Worm (Caenorhabditis elegans) whole organism, midembryonic: ENCODE results near the gene Y62H9A.7.

Experiments used
- T22C8.4 ChIP-seq: fragments of 200-800 bp; sonication (Bioruptor generic); IDR thresholded peaks from 2 replicates; pipeline ENCODE4 v1.3.6; 2022; ENCODE audit warnings: missing genetic modification characterization, missing compliant biosample characterization
- cog-1 ChIP-seq: sonication (generic microtip); optimal IDR thresholded peaks from 2 replicates; lab custom pipeline; 2016; ENCODE audit warnings: missing genetic modification characterization, missing compliant biosample characterization
- flt-1 ChIP-seq: fragments of 200-800 bp; sonication (Bioruptor generic); IDR thresholded peaks from 2 replicates; pipeline ENCODE4 v1.3.6; 2022; ENCODE audit warnings: missing genetic modification characterization, missing compliant biosample characterization
- klf-2 ChIP-seq: fragments of 200-800 bp; sonication (Bioruptor generic); conservative IDR thresholded peaks from 2 replicates; pipeline ENCODE4 v1.3.6; 2022; ENCODE audit warnings: missing genetic modification reagents, missing genetic modification characterization, missing compliant biosample characterization
- med-1 ChIP-seq: sonication (generic microtip); optimal IDR thresholded peaks from 2 replicates; lab custom pipeline; 2017; ENCODE audit warnings: missing genetic modification characterization, mild to moderate bottlenecking, missing compliant biosample characterization, antibody characterized with exemption, missing genetic modification reagents; ENCODE audit not compliant: insufficient read depth
- ref-1 ChIP-seq: fragments of 200-800 bp; sonication (Bioruptor generic); conservative IDR thresholded peaks from 2 replicates; pipeline ENCODE4 v1.3.6; 2022; ENCODE audit warnings: missing genetic modification reagents, missing genetic modification characterization, missing compliant biosample characterization
- tab-1 ChIP-seq: fragments of 200-800 bp; sonication (Bioruptor generic); IDR thresholded peaks from 2 replicates; pipeline ENCODE4 v1.3.6; 2022; ENCODE audit warnings: missing genetic modification characterization, missing compliant biosample characterization
- ztf-23 ChIP-seq: fragments of 200-800 bp; sonication (Bioruptor generic); IDR thresholded peaks from 2 replicates; pipeline ENCODE4 v1.3.6; 2022; ENCODE audit warnings: missing genetic modification reagents, missing genetic modification characterization, missing compliant biosample characterization
- ztf-29 ChIP-seq: fragments of 200-800 bp; sonication (Bioruptor generic); IDR thresholded peaks from 2 replicates; pipeline ENCODE4 v1.3.6; 2022; ENCODE audit warnings: missing genetic modification reagents, missing genetic modification characterization, missing compliant biosample characterization

Gene Y62H9A.7

DNA sequence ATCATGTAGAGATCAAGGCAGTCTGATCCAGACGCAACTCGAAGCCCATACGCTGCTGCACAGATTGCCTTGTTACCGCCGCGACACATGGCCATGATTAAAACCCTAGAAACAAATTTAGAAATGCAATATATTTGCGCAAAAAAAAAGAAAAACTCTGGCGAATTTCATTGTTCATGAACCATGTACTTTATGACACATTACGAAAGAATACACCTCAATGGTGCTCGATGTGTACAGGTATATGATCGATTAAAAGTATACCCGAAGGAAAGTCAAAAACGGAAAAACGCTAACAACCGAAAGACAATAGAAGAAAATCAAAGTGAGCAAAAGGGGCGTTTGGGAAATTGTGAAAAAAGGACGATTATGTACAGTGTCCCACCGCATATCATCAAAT lies 6.9 kb upstream of the Y62H9A.7 start, which contains the start of gene Y62H9A.8:
Y62H9A.8 (minus strand) TSS at position 101 of the 400 bp plus-strand sequence.
- no peak for TF ChIP-seq klf-2 (GFP tag; lab: Robert Waterston, UW)
- no peak for TF ChIP-seq tab-1 (GFP tag; lab: Robert Waterston, UW)
- TF ChIP-seq ztf-23 (GFP tag; lab: Robert Waterston, UW) = no peak
- no peak for TF ChIP-seq flt-1 (GFP tag; lab: Robert Waterston, UW)
- TF ChIP-seq ref-1 (GFP tag; lab: Robert Waterston, UW) = no peak
- no peak for TF ChIP-seq ztf-29
- TF ChIP-seq med-1 (GFP tag; lab: Kevin White, UChicago) = no peak
- no peak for TF ChIP-seq T22C8.4 (GFP tag; lab: Robert Waterston, UW)
- TF ChIP-seq cog-1 (tag; lab: Kevin White, UChicago) = no peak

- TF ChIP-seq klf-2 (GFP tag; lab: Robert Waterston, UW) = no peak
- no peak for TF ChIP-seq tab-1 (GFP tag; lab: Robert Waterston, UW)
- no peak for TF ChIP-seq flt-1 (GFP tag; lab: Robert Waterston, UW)
- no peak for TF ChIP-seq ztf-29
- no peak for TF ChIP-seq med-1 (GFP tag; lab: Kevin White, UChicago)
- TF ChIP-seq cog-1 (tag; lab: Kevin White, UChicago) = no peak
- no peak for TF ChIP-seq ztf-23 (GFP tag; lab: Robert Waterston, UW)
- TF ChIP-seq ref-1 (GFP tag; lab: Robert Waterston, UW) = no peak
- no peak for TF ChIP-seq T22C8.4 (GFP tag; lab: Robert Waterston, UW)
Measured at ce11 chrX:11882800-11883199, 2.7 kb downstream of the Y62H9A.7 start, which contains the start of the genes Y62H9A.5 and ule-5. Y62H9A.5 (minus strand) TSS chrX:11882900. ule-5 (plus strand) TSS chrX:11883127.

DNA sequence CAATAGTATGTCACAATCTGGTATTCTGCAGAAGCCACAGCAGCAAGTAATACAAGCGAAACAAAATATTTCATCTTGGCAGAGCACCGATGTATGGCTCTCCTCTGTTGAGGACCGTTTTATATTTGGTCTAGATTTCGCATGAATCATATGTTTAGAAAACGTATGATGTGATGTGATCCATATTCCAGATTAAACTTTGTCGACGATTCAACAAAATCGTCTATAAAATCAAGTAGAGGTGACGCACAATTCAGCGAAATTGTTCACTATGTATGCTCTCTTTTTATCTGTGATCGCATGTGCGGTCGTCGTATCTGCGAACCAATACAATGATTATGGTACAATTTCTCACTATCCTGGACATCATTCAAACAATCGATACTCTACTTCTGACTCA lies 5.6 kb downstream of the Y62H9A.7 start, which contains the start of the genes Y62H9A.3 and Y62H9A.4:
Y62H9A.3 (minus strand) TSS at position 101 of the 400 bp plus-strand sequence.
Y62H9A.4 (plus strand) TSS at position 256 of the 400 bp plus-strand sequence.
- TF ChIP-seq med-1 (GFP tag; lab: Kevin White, UChicago) (no peak), klf-2 (GFP tag; lab: Robert Waterston, UW) (no peak), cog-1 (tag; lab: Kevin White, UChicago) (no peak), ztf-23 (GFP tag; lab: Robert Waterston, UW) (no peak), T22C8.4 (GFP tag; lab: Robert Waterston, UW) (no peak), flt-1 (GFP tag; lab: Robert Waterston, UW) (no peak), tab-1 (GFP tag; lab: Robert Waterston, UW) (no peak), ztf-29 (no peak)

- TF ChIP-seq T22C8.4 (GFP tag; lab: Robert Waterston, UW) (no peak), med-1 (GFP tag; lab: Kevin White, UChicago) (no peak), ref-1 (GFP tag; lab: Robert Waterston, UW) (no peak), tab-1 (GFP tag; lab: Robert Waterston, UW) (no peak), klf-2 (GFP tag; lab: Robert Waterston, UW) (no peak), cog-1 (tag; lab: Kevin White, UChicago) (no peak), ztf-23 (GFP tag; lab: Robert Waterston, UW) (no peak), flt-1 (GFP tag; lab: Robert Waterston, UW) (no peak)
Measured at ce11 chrX:11878109-11878508, 7.4 kb downstream of the Y62H9A.7 start, which contains the start of gene Y62H9A.2. Y62H9A.2 (minus strand) TSS chrX:11878209.

- TF ChIP-seq flt-1 (GFP tag; lab: Robert Waterston, UW) (no peak), ref-1 (GFP tag; lab: Robert Waterston, UW) (no peak), ztf-29 (no peak), cog-1 (tag; lab: Kevin White, UChicago) (no peak), med-1 (GFP tag; lab: Kevin White, UChicago) (no peak), tab-1 (GFP tag; lab: Robert Waterston, UW) (no peak), klf-2 (GFP tag; lab: Robert Waterston, UW) (no peak), T22C8.4 (GFP tag; lab: Robert Waterston, UW) (no peak)
Measured at ce11 chrX:11875260-11875659, 10.2 kb downstream of the Y62H9A.7 start, which contains the start of gene Y62H9A.1. Y62H9A.1 (plus strand) TSS chrX:11875541.

ce11 chrX:11872210-11872609 lies 13.3 kb downstream of the Y62H9A.7 start:
- TF ChIP-seq T22C8.4 (GFP tag; lab: Robert Waterston, UW) = no peak
- no peak for TF ChIP-seq ref-1 (GFP tag; lab: Robert Waterston, UW)
- TF ChIP-seq klf-2 (GFP tag; lab: Robert Waterston, UW) = no peak
- no peak for TF ChIP-seq ztf-23 (GFP tag; lab: Robert Waterston, UW)
- no peak for TF ChIP-seq cog-1 (tag; lab: Kevin White, UChicago)
- no peak for TF ChIP-seq flt-1 (GFP tag; lab: Robert Waterston, UW)
- TF ChIP-seq ztf-29 = no peak
- TF ChIP-seq med-1 (GFP tag; lab: Kevin White, UChicago) = no peak
- TF ChIP-seq tab-1 (GFP tag; lab: Robert Waterston, UW) = no peak

DNA sequence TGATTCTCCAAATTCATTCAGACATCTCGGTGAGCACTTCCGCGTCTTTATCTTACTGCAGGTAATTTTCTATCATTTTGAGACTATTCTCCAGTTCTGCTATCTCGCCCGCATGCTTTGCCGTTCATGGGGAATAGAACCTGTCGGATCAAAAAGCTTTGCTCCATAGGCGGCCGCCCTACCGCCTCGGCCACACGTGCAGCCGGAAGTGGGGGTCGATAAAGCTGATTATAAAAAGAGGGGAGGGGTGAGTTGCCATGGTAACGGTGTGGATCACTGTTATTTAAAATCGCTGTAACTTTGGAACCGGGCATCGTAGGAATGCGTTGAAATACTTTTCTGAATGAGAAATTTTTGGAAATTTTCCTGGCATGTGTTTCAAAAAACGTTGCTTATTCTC lies 15.1 kb downstream of the Y62H9A.7 start:
- TF ChIP-seq tab-1 (GFP tag; lab: Robert Waterston, UW) (no peak), ztf-29 (no peak), T22C8.4 (GFP tag; lab: Robert Waterston, UW) (no peak), klf-2 (GFP tag; lab: Robert Waterston, UW) (no peak), ztf-23 (GFP tag; lab: Robert Waterston, UW) (no peak), ref-1 (GFP tag; lab: Robert Waterston, UW) (no peak), cog-1 (tag; lab: Kevin White, UChicago) (no peak), flt-1 (GFP tag; lab: Robert Waterston, UW) (no peak), med-1 (GFP tag; lab: Kevin White, UChicago) (no peak)

ce11 chrX:11869260-11869659 lies 16.2 kb downstream of the Y62H9A.7 start, which contains the start of gene dot-1.2:
dot-1.2 (minus strand) TSS chrX:11869360.
- TF ChIP-seq klf-2 (GFP tag; lab: Robert Waterston, UW) (no peak), flt-1 (GFP tag; lab: Robert Waterston, UW) (no peak)

- no peak for TF ChIP-seq ref-1 (GFP tag; lab: Robert Waterston, UW)
- TF ChIP-seq cog-1 (tag; lab: Kevin White, UChicago) = no peak
- no peak for TF ChIP-seq ztf-23 (GFP tag; lab: Robert Waterston, UW)
- TF ChIP-seq flt-1 (GFP tag; lab: Robert Waterston, UW) = no peak
- no peak for TF ChIP-seq ztf-29
- no peak for TF ChIP-seq klf-2 (GFP tag; lab: Robert Waterston, UW)
- no peak for TF ChIP-seq T22C8.4 (GFP tag; lab: Robert Waterston, UW)
- no peak for TF ChIP-seq med-1 (GFP tag; lab: Kevin White, UChicago)
- no peak for TF ChIP-seq tab-1 (GFP tag; lab: Robert Waterston, UW)
Measured at ce11 chrX:11865083-11865482, 20.4 kb downstream of the Y62H9A.7 start, which contains the start of gene F54F7.6. F54F7.6 (plus strand) TSS chrX:11865383.
